Worm (Caenorhabditis elegans): ENCODE results near the gene cnep-1.

Gene cnep-1

ce11 chrII:7298197-7298682 lies 11.9 kb upstream of the cnep-1 start, which contains the start of gene puf-8:
Gene puf-8 (minus strand): TSS chrII:7298247.
- TF ChIP-seq ama-1 (optimal IDR thresholded peaks at IDR 0.05): no peak
- TF ChIP-seq B0310.2 (tag; optimal IDR thresholded peaks at IDR 0.05): no peak
- no peak for TF ChIP-seq scrt-1 (GFP tag; IDR thresholded peaks at IDR 0.05)
- TF ChIP-seq hmg-4 (GFP tag; optimal IDR thresholded peaks at IDR 0.05): no peak
- no peak for TF ChIP-seq hnd-1 (tag; optimal IDR thresholded peaks at IDR 0.05)
- TF ChIP-seq tra-4 (tag; optimal IDR thresholded peaks at IDR 0.05): no peak

ce11 chrII:7299042-7299441 lies 11.1 kb upstream of the cnep-1 start, which contains the start of gene C30G12.1:
Gene C30G12.1 (plus strand): TSS chrII:7299342.
- TF ChIP-seq hmg-4 (GFP tag; optimal IDR thresholded peaks at IDR 0.05): no peak
- TF ChIP-seq hnd-1 (tag; optimal IDR thresholded peaks at IDR 0.05): no peak
- no peak for TF ChIP-seq tra-4 (tag; optimal IDR thresholded peaks at IDR 0.05)
- TF ChIP-seq tbx-11 (GFP tag; IDR thresholded peaks at IDR 0.05): no peak

- no peak for TF ChIP-seq hnd-1 (tag; optimal IDR thresholded peaks at IDR 0.05)
- no peak for TF ChIP-seq tbx-37 (GFP tag; conservative IDR thresholded peaks at IDR 0.05)
- TF ChIP-seq pes-1 (GFP tag; IDR thresholded peaks at IDR 0.05): no peak
- TF ChIP-seq ceh-13 (GFP tag; optimal IDR thresholded peaks at IDR 0.05): no peak
- no peak for TF ChIP-seq ama-1 (optimal IDR thresholded peaks at IDR 0.05)
- no peak for TF ChIP-seq F13C5.2 (tag; optimal IDR thresholded peaks at IDR 0.05)
- no peak for TF ChIP-seq hmg-4 (GFP tag; optimal IDR thresholded peaks at IDR 0.05)
- no peak for TF ChIP-seq hmbx-1 (tag; optimal IDR thresholded peaks at IDR 0.05)
- no peak for TF ChIP-seq aly-1 (tag; optimal IDR thresholded peaks at IDR 0.05)
- no peak for TF ChIP-seq sea-1 (GFP tag; conservative IDR thresholded peaks at IDR 0.05)
- TF ChIP-seq tbx-11 (GFP tag; IDR thresholded peaks at IDR 0.05): no peak
- no peak for TF ChIP-seq B0310.2 (tag; optimal IDR thresholded peaks at IDR 0.05)
- no peak for TF ChIP-seq ets-7 (tag; optimal IDR thresholded peaks at IDR 0.05)
- TF ChIP-seq flt-1 (GFP tag; IDR thresholded peaks at IDR 0.05): no peak
Observed at ce11 chrII:7301670-7302151, 8.4 kb upstream of the cnep-1 start, which contains the start of gene cul-4. Gene cul-4 (plus strand): TSS chrII:7302101.

- no peak for TF ChIP-seq scrt-1 (GFP tag; IDR thresholded peaks at IDR 0.05)
- no peak for TF ChIP-seq pes-1 (GFP tag; IDR thresholded peaks at IDR 0.05)
- no peak for TF ChIP-seq hmbx-1 (tag; optimal IDR thresholded peaks at IDR 0.05)
- TF ChIP-seq ceh-13 (GFP tag; optimal IDR thresholded peaks at IDR 0.05): no peak
- TF ChIP-seq hnd-1 (tag; optimal IDR thresholded peaks at IDR 0.05): no peak
- TF ChIP-seq tra-4 (tag; optimal IDR thresholded peaks at IDR 0.05): no peak
- TF ChIP-seq ets-7 (tag; optimal IDR thresholded peaks at IDR 0.05): no peak
- no peak for TF ChIP-seq tbx-11 (GFP tag; IDR thresholded peaks at IDR 0.05)
Observed at ce11 chrII:7305558-7305957, 4.6 kb upstream of the cnep-1 start, which contains the start of gene brf-1. Gene brf-1 (plus strand): TSS chrII:7305858.

- TF ChIP-seq ets-7 (tag; optimal IDR thresholded peaks at IDR 0.05) (no peak), tbx-37 (GFP tag; conservative IDR thresholded peaks at IDR 0.05) (no peak), hnd-1 (tag; optimal IDR thresholded peaks at IDR 0.05) (no peak), aly-1 (tag; optimal IDR thresholded peaks at IDR 0.05) (no peak), sea-1 (GFP tag; conservative IDR thresholded peaks at IDR 0.05) (no peak), tra-4 (tag; optimal IDR thresholded peaks at IDR 0.05) (no peak), flt-1 (GFP tag; IDR thresholded peaks at IDR 0.05) (no peak), hmbx-1 (tag; optimal IDR thresholded peaks at IDR 0.05) (no peak), scrt-1 (GFP tag; IDR thresholded peaks at IDR 0.05) (no peak), ceh-13 (GFP tag; optimal IDR thresholded peaks at IDR 0.05) (no peak), ama-1 (optimal IDR thresholded peaks at IDR 0.05) (no peak), F13C5.2 (tag; optimal IDR thresholded peaks at IDR 0.05) (no peak), pes-1 (GFP tag; IDR thresholded peaks at IDR 0.05) (no peak), tbx-11 (GFP tag; IDR thresholded peaks at IDR 0.05) (no peak), B0310.2 (tag; optimal IDR thresholded peaks at IDR 0.05) (no peak), hmg-4 (GFP tag; optimal IDR thresholded peaks at IDR 0.05) (no peak)
Observed at ce11 chrII:7314083-7314482, 3.9 kb downstream of the cnep-1 start, which contains the start of gene F45E12.6. Gene F45E12.6 (minus strand): TSS chrII:7314183.

ce11 chrII:7317468-7317867 lies 7.3 kb downstream of the cnep-1 start, which contains the start of gene F21D12.2:
Gene F21D12.2 (plus strand): TSS chrII:7317768.
- TF ChIP-seq sea-1 (GFP tag; conservative IDR thresholded peaks at IDR 0.05): no peak
- no peak for TF ChIP-seq tbx-11 (GFP tag; IDR thresholded peaks at IDR 0.05)
- TF ChIP-seq ama-1 (optimal IDR thresholded peaks at IDR 0.05): no peak
- no peak for TF ChIP-seq tbx-37 (GFP tag; conservative IDR thresholded peaks at IDR 0.05)
- no peak for TF ChIP-seq scrt-1 (GFP tag; IDR thresholded peaks at IDR 0.05)
- no peak for TF ChIP-seq ceh-36 (tag; optimal IDR thresholded peaks at IDR 0.05)
- TF ChIP-seq hmbx-1 (tag; optimal IDR thresholded peaks at IDR 0.05): no peak
- TF ChIP-seq tra-4 (tag; optimal IDR thresholded peaks at IDR 0.05): no peak
- no peak for TF ChIP-seq flt-1 (GFP tag; IDR thresholded peaks at IDR 0.05)
- TF ChIP-seq hmg-4 (GFP tag; optimal IDR thresholded peaks at IDR 0.05): no peak
- no peak for TF ChIP-seq aly-1 (tag; optimal IDR thresholded peaks at IDR 0.05)
- no peak for TF ChIP-seq pes-1 (GFP tag; IDR thresholded peaks at IDR 0.05)
- no peak for TF ChIP-seq F13C5.2 (tag; optimal IDR thresholded peaks at IDR 0.05)
- TF ChIP-seq hnd-1 (tag; optimal IDR thresholded peaks at IDR 0.05): no peak
- no peak for TF ChIP-seq ceh-13 (GFP tag; optimal IDR thresholded peaks at IDR 0.05)
- no peak for TF ChIP-seq B0310.2 (tag; optimal IDR thresholded peaks at IDR 0.05)
- TF ChIP-seq ets-7 (tag; optimal IDR thresholded peaks at IDR 0.05): no peak

- no peak for TF ChIP-seq scrt-1 (GFP tag; IDR thresholded peaks at IDR 0.05)
- no peak for TF ChIP-seq pes-1 (GFP tag; IDR thresholded peaks at IDR 0.05)
- TF ChIP-seq F13C5.2 (tag; optimal IDR thresholded peaks at IDR 0.05): no peak
- TF ChIP-seq ets-7 (tag; optimal IDR thresholded peaks at IDR 0.05): no peak
- TF ChIP-seq ceh-13 (GFP tag; optimal IDR thresholded peaks at IDR 0.05): no peak
- TF ChIP-seq B0310.2 (tag; optimal IDR thresholded peaks at IDR 0.05): no peak
- TF ChIP-seq flt-1 (GFP tag; IDR thresholded peaks at IDR 0.05): no peak
- TF ChIP-seq sea-1 (GFP tag; conservative IDR thresholded peaks at IDR 0.05): no peak
- TF ChIP-seq tra-4 (tag; optimal IDR thresholded peaks at IDR 0.05): no peak
- TF ChIP-seq tbx-11 (GFP tag; IDR thresholded peaks at IDR 0.05): no peak
- TF ChIP-seq tbx-37 (GFP tag; conservative IDR thresholded peaks at IDR 0.05): no peak
- TF ChIP-seq hmbx-1 (tag; optimal IDR thresholded peaks at IDR 0.05): no peak
- TF ChIP-seq ama-1 (optimal IDR thresholded peaks at IDR 0.05): no peak
- TF ChIP-seq ceh-36 (tag; optimal IDR thresholded peaks at IDR 0.05): no peak
- no peak for TF ChIP-seq aly-1 (tag; optimal IDR thresholded peaks at IDR 0.05)
Observed at ce11 chrII:7319471-7319870, 9.3 kb downstream of the cnep-1 start.
